Worm (Caenorhabditis elegans) whole organism, L4 larva: ENCODE measurements around the gene fbxb-61.

Source experiments
- F26F4.8 ChIP-seq: fragments of 200-800 bp; sonication (Bioruptor generic); conservative IDR thresholded peaks from 2 replicates; pipeline ENCODE4 v1.3.6; 2022; ENCODE audit warnings: missing genetic modification characterization, missing compliant biosample characterization
- F37D6.2 ChIP-seq: sonication (generic microtip); optimal IDR thresholded peaks from 2 replicates; lab custom pipeline; 2016; ENCODE audit warnings: mild to moderate bottlenecking, missing genetic modification characterization, missing compliant biosample characterization
- F44E2.7 ChIP-seq: fragments of 200-800 bp; sonication (Bioruptor generic); IDR thresholded peaks from 2 replicates; pipeline ENCODE4 v2.1.2; 2022; ENCODE audit warnings: missing genetic modification characterization, missing compliant biosample characterization
- F49E8.2 ChIP-seq: sonication (generic microtip); optimal IDR thresholded peaks from 2 replicates; lab custom pipeline; 2016; ENCODE audit warnings: missing compliant biosample characterization, mild to moderate bottlenecking, missing genetic modification characterization, borderline replicate concordance
- T26A8.4 ChIP-seq: fragments of 200-800 bp; sonication (Bioruptor generic); IDR thresholded peaks from 2 replicates; pipeline ENCODE4 v1.3.6; 2022; ENCODE audit warnings: missing genetic modification characterization, missing compliant biosample characterization
- Y105C5A.15 ChIP-seq: fragments of 200-800 bp; sonication (Bioruptor generic); IDR thresholded peaks from 2 replicates; pipeline ENCODE4 v1.3.6; 2022; ENCODE audit warnings: missing genetic modification characterization, missing compliant biosample characterization
- Y5F2A.4 ChIP-seq: fragments of 200-800 bp; sonication (Bioruptor generic); optimal IDR thresholded peaks from 2 replicates; lab custom pipeline; 2018; ENCODE audit warnings: mild to moderate bottlenecking, missing genetic modification characterization, missing compliant biosample characterization
- aha-1 ChIP-seq: fragments of 150-350 bp; peaks from one replicate; lab custom pipeline; 2014; ENCODE audit warnings: missing biosample characterization, missing genetic modification characterization
- aly-2 ChIP-seq: sonication (generic microtip); optimal IDR thresholded peaks from 2 replicates; lab custom pipeline; 2018; ENCODE audit warnings: missing biosample characterization, missing genetic modification characterization
- ceh-20 ChIP-seq: fragments of 200-800 bp; sonication (Bioruptor generic); IDR thresholded peaks from 2 replicates; pipeline ENCODE4 v1.3.6; 2022; ENCODE audit warnings: missing genetic modification reagents, missing genetic modification characterization, missing compliant biosample characterization
- cey-2 ChIP-seq: sonication (generic microtip); optimal IDR thresholded peaks from 3 replicates; lab custom pipeline; 2017; ENCODE audit warnings: missing genetic modification characterization, mild to moderate bottlenecking, missing compliant biosample characterization, antibody characterized with exemption, borderline replicate concordance; ENCODE audit not compliant: insufficient read depth
- ctbp-1 ChIP-seq: fragments of 200-800 bp; sonication (Bioruptor generic); IDR thresholded peaks from 2 replicates; pipeline ENCODE4 v1.3.6; 2022; ENCODE audit warnings: missing genetic modification reagents, missing genetic modification characterization, missing compliant biosample characterization
- daf-12 ChIP-seq: fragments of 150-350 bp; optimal IDR thresholded peaks from 2 replicates; lab custom pipeline; 2014; ENCODE audit warnings: missing biosample characterization, missing genetic modification reagents, missing genetic modification characterization
- daf-16 ChIP-seq, 3 experiments: sonication (generic microtip); optimal IDR thresholded peaks; 2 replicates each; lab custom pipeline; 2016 to 2017; ENCODE audit warnings: missing genetic modification characterization in 3 of 3, missing genetic modification reagents in 3 of 3, mild to moderate bottlenecking in 2 of 3, missing compliant biosample characterization in 2 of 3, missing biosample characterization in 1 of 3, moderate library complexity in 1 of 3
- daf-19 ChIP-seq: fragments of 200-800 bp; sonication (Bioruptor generic); conservative IDR thresholded peaks from 2 replicates; pipeline ENCODE4 v1.3.6; 2022; ENCODE audit warnings: missing genetic modification characterization, missing compliant biosample characterization
- egl-43 ChIP-seq: fragments of 200-800 bp; sonication (Bioruptor generic); IDR thresholded peaks from 2 replicates; pipeline ENCODE4 v1.3.6; 2022; ENCODE audit warnings: missing genetic modification reagents, missing genetic modification characterization, missing compliant biosample characterization
- fkh-10 ChIP-seq: fragments of 150-350 bp; optimal IDR thresholded peaks from 2 replicates; lab custom pipeline; 2014; ENCODE audit warnings: missing biosample characterization, missing genetic modification reagents, missing genetic modification characterization
- fos-1 ChIP-seq: fragments of 150-350 bp; optimal IDR thresholded peaks from 2 replicates; lab custom pipeline; 2014; ENCODE audit warnings: missing biosample characterization, missing genetic modification characterization
- hif-1 ChIP-seq, 2 experiments: sonication (generic microtip); optimal IDR thresholded peaks; 2 replicates each; lab custom pipeline; 2016 to 2017; ENCODE audit warnings: missing compliant biosample characterization in 2 of 2, missing genetic modification characterization in 2 of 2, missing genetic modification reagents in 2 of 2, missing genotype in 2 of 2, mild to moderate bottlenecking in 1 of 2
- hmg-1.1 ChIP-seq: fragments of 200-800 bp; sonication (Bioruptor generic); IDR thresholded peaks from 2 replicates; pipeline ENCODE4 v1.3.6; 2022; ENCODE audit warnings: missing genetic modification reagents, missing genetic modification characterization, missing compliant biosample characterization
- lim-7 ChIP-seq: fragments of 200-800 bp; sonication (Bioruptor generic); IDR thresholded peaks from 2 replicates; pipeline ENCODE4 v1.3.6; 2022; ENCODE audit warnings: missing genetic modification characterization, missing compliant biosample characterization
- lin-15B ChIP-seq: fragments of 150-350 bp; sonication (generic microtip); optimal IDR thresholded peaks from 3 replicates; lab custom pipeline; 2014; ENCODE audit warnings: missing biosample characterization, missing genetic modification characterization
- lin-29 ChIP-seq: fragments of 200-800 bp; sonication (Bioruptor generic); IDR thresholded peaks from 2 replicates; pipeline ENCODE4 v1.3.6; 2022; ENCODE audit warnings: missing genetic modification reagents, missing genetic modification characterization, missing compliant biosample characterization
- lin-38 ChIP-seq: fragments of 200-800 bp; sonication (Bioruptor generic); IDR thresholded peaks from 2 replicates; pipeline ENCODE4 v1.3.6; 2022; ENCODE audit warnings: missing genetic modification reagents, missing genetic modification characterization, missing compliant biosample characterization
- lir-3 ChIP-seq: sonication (generic microtip); optimal IDR thresholded peaks from 2 replicates; lab custom pipeline; 2016; ENCODE audit warnings: mild to moderate bottlenecking, missing genetic modification characterization, missing compliant biosample characterization
- mdl-1 ChIP-seq, 2 experiments: fragments of 150-350 bp in 1 of 2; sonication (generic microtip) in 1 of 2; optimal IDR thresholded peaks; 2 replicates each; lab custom pipeline; 2014 to 2017; ENCODE audit warnings: missing biosample characterization in 2 of 2, missing genetic modification characterization in 2 of 2
- mdt-29 ChIP-seq: fragments of 200-800 bp; sonication (Bioruptor generic); IDR thresholded peaks from 2 replicates; pipeline ENCODE4 v1.3.6; 2022; ENCODE audit warnings: missing genetic modification reagents, missing genetic modification characterization, missing compliant biosample characterization
- mxl-3 ChIP-seq: fragments of 200-800 bp; sonication (Bioruptor generic); optimal IDR thresholded peaks from 2 replicates; lab custom pipeline; 2018; ENCODE audit warnings: mild to moderate bottlenecking, missing genetic modification characterization, missing compliant biosample characterization
- nhr-10 ChIP-seq: fragments of 150-350 bp; optimal IDR thresholded peaks from 2 replicates; lab custom pipeline; 2014; ENCODE audit warnings: missing biosample characterization, missing genetic modification characterization
- nhr-11 ChIP-seq: fragments of 150-350 bp; optimal IDR thresholded peaks from 2 replicates; lab custom pipeline; 2014; ENCODE audit warnings: missing biosample characterization, missing genetic modification characterization
- nhr-111 ChIP-seq: fragments of 200-800 bp; sonication (Bioruptor generic); optimal IDR thresholded peaks from 2 replicates; lab custom pipeline; 2018; ENCODE audit warnings: mild to moderate bottlenecking, missing genetic modification characterization, missing compliant biosample characterization
- nhr-76 ChIP-seq: fragments of 150-350 bp; optimal IDR thresholded peaks from 2 replicates; lab custom pipeline; 2014; ENCODE audit warnings: missing biosample characterization, missing genetic modification characterization
- pqm-1 ChIP-seq: sonication (generic microtip); optimal IDR thresholded peaks from 2 replicates; lab custom pipeline; 2017; ENCODE audit warnings: missing biosample characterization, missing genetic modification characterization
- saeg-2 ChIP-seq: fragments of 200-800 bp; sonication (Bioruptor generic); IDR thresholded peaks from 2 replicates; pipeline ENCODE4 v1.3.6; 2022; ENCODE audit warnings: missing genetic modification reagents, missing genetic modification characterization, missing compliant biosample characterization
- set-16 ChIP-seq: fragments of 200-800 bp; sonication (Bioruptor generic); IDR thresholded peaks from 2 replicates; pipeline ENCODE4 v1.3.6; 2022; ENCODE audit warnings: missing genetic modification reagents, missing genetic modification characterization, missing compliant biosample characterization
- spr-3 ChIP-seq: fragments of 200-800 bp; sonication (Bioruptor generic); optimal IDR thresholded peaks from 2 replicates; lab custom pipeline; 2018; ENCODE audit warnings: mild to moderate bottlenecking, missing genetic modification characterization, missing compliant biosample characterization
- tra-1 ChIP-seq: fragments of 200-800 bp; sonication (Bioruptor generic); IDR thresholded peaks from 2 replicates; pipeline ENCODE4 v1.3.6; 2022; ENCODE audit warnings: missing genetic modification reagents, missing genetic modification characterization, missing compliant biosample characterization
- unc-62 ChIP-seq, 3 experiments: fragments of 150-350 bp in 1 of 3; sonication (generic microtip); optimal IDR thresholded peaks in 2 of 3; peaks in 1 of 3; 1 replicate in 1 of 3; 2 replicates in 2 of 3; lab custom pipeline; 2014 to 2017; ENCODE audit warnings: missing biosample characterization in 3 of 3, missing genetic modification characterization in 3 of 3, missing genetic modification reagents in 3 of 3, missing genotype in 1 of 3
- vab-7 ChIP-seq: fragments of 200-800 bp; sonication (Bioruptor generic); IDR thresholded peaks from 2 replicates; pipeline ENCODE4 v1.3.6; 2022; ENCODE audit warnings: missing genetic modification reagents, missing genetic modification characterization, missing compliant biosample characterization
- zfp-3 ChIP-seq: fragments of 200-800 bp; sonication (Bioruptor generic); conservative IDR thresholded peaks from 2 replicates; pipeline ENCODE4 v1.3.6; 2022; ENCODE audit warnings: missing genetic modification reagents, missing genetic modification characterization, missing compliant biosample characterization
- zip-2 ChIP-seq: fragments of 150-350 bp; optimal IDR thresholded peaks from 2 replicates; lab custom pipeline; 2014; ENCODE audit warnings: missing biosample characterization, missing genetic modification characterization
- ztf-11 ChIP-seq: fragments of 150-350 bp; optimal IDR thresholded peaks from 2 replicates; lab custom pipeline; 2014; ENCODE audit warnings: missing biosample characterization, missing genetic modification characterization

The fbxb-61 gene

ce11 chrV:19306906-19307305, 3.0 kb downstream of the fbxb-61 start, which contains the start of gene F55C9.15 (continued):
- TF ChIP-seq ctbp-1 (GFP tag; lab: Robert Waterston, UW) (no peak), F49E8.2 (tag; lab: Kevin White, UChicago) (no peak)

ce11 chrV:19308137-19308536, 4.2 kb downstream of the fbxb-61 start:
- TF ChIP-seq pqm-1 (tag; lab: Kevin White, UChicago): no peak
- peak; percentile 69 for TF ChIP-seq set-16
- TF ChIP-seq aly-2 (tag; lab: Kevin White, UChicago): no peak
- TF ChIP-seq aha-1: peak; percentile 45
- no peak for TF ChIP-seq zip-2 (tag; lab: Kevin White, UChicago)

- TF ChIP-seq Y105C5A.15 (no peak), lin-15B (tag; lab: Kevin White, UChicago) (no peak), mxl-3 (GFP tag; lab: Kevin White, UChicago) (no peak), spr-3 (GFP tag; lab: Kevin White, UChicago) (no peak), unc-62 (GFP tag; optimal IDR thresholded peaks at IDR 0.05 in 1 of 2; lab: Kevin White, UChicago) (peak in 1 of 2 experiments; percentile 62), unc-62 (tag; optimal IDR thresholded peaks at IDR 0.05; lab: Kevin White, UChicago) (no peak), zip-2 (tag; lab: Kevin White, UChicago) (no peak)
These were observed 5.7 kb downstream of the fbxb-61 start, which contains the start of gene F55C9.11 for ce11 chrV:19309591-19309990. Gene F55C9.11, minus strand, starts transcription at chrV:19309691.

ce11 chrV:19311391-19311790, 7.5 kb downstream of the fbxb-61 start, which contains the start of gene C43D7.8:
Gene C43D7.8, minus strand, starts transcription at chrV:19311491.
- TF ChIP-seq saeg-2 (GFP tag; lab: Robert Waterston, UW): no peak
- no peak for TF ChIP-seq egl-43 (GFP tag; lab: Robert Waterston, UW)
- TF ChIP-seq mdt-29 (GFP tag; lab: Robert Waterston, UW): no peak
- no peak for TF ChIP-seq lim-7 (GFP tag; lab: Robert Waterston, UW)
- no peak for TF ChIP-seq lir-3
- TF ChIP-seq fkh-10 (GFP tag; lab: Kevin White, UChicago): no peak
- no peak for TF ChIP-seq daf-12 (tag; lab: Kevin White, UChicago)
- no peak for TF ChIP-seq lin-29
- TF ChIP-seq T26A8.4 (GFP tag; lab: Robert Waterston, UW): no peak
- TF ChIP-seq nhr-76: no peak
- no peak for TF ChIP-seq lin-38
- no peak for TF ChIP-seq cey-2 (tag; lab: Kevin White, UChicago)
- no peak for TF ChIP-seq aha-1
- no peak for TF ChIP-seq vab-7 (GFP tag; lab: Robert Waterston, UW)
- no peak for TF ChIP-seq Y5F2A.4 (GFP tag; lab: Kevin White, UChicago)
- TF ChIP-seq nhr-10 (tag; lab: Kevin White, UChicago): no peak
- TF ChIP-seq hmg-1.1 (GFP tag; lab: Robert Waterston, UW): no peak
- no peak for TF ChIP-seq zfp-3 (GFP tag; lab: Robert Waterston, UW)
- TF ChIP-seq tra-1 (GFP tag; lab: Robert Waterston, UW): no peak
- no peak for TF ChIP-seq fos-1 (tag; lab: Kevin White, UChicago)

- TF ChIP-seq ceh-20 (no peak), set-16 (no peak), hif-1 (tag; optimal IDR thresholded peaks at IDR 0.05; lab: Kevin White, UChicago) (no peak), mdl-1 (tag; optimal IDR thresholded peaks at IDR 0.05; lab: Kevin White, UChicago) (no peak), ztf-11 (tag; lab: Kevin White, UChicago) (no peak), F26F4.8 (GFP tag; lab: Robert Waterston, UW) (no peak), lir-3 (no peak), nhr-111 (GFP tag; lab: Kevin White, UChicago) (no peak), hmg-1.1 (GFP tag; lab: Robert Waterston, UW) (no peak), zfp-3 (GFP tag; lab: Robert Waterston, UW) (no peak), nhr-11 (no peak), daf-16 (GFP tag; optimal IDR thresholded peaks at IDR 0.05; lab: Kevin White, UChicago) (no peak), daf-16 (tag; optimal IDR thresholded peaks at IDR 0.05; lab: Kevin White, UChicago) (no peak), F49E8.2 (tag; lab: Kevin White, UChicago) (no peak), F44E2.7 (GFP tag; lab: Robert Waterston, UW) (no peak), F37D6.2 (no peak), daf-19 (no peak)
These were observed 9.1 kb downstream of the fbxb-61 start, which contains the start of gene fbxb-64 for ce11 chrV:19312975-19313374. Gene fbxb-64, plus strand, starts transcription at chrV:19313275.
